Worm (Caenorhabditis elegans) whole organism, mixed stage, embryonic: Measurements from ENCODE around the gene lim-6.

ENCODE experiments used
- M03D4.4 ChIP-seq: sonication (generic microtip); optimal IDR thresholded peaks from 2 replicates; lab custom pipeline; 2017; ENCODE audit warnings: mild to moderate bottlenecking, missing genetic modification characterization, missing compliant biosample characterization
- blmp-1 ChIP-seq: fragments of 150-350 bp; optimal IDR thresholded peaks from 2 replicates; lab custom pipeline; 2014; ENCODE audit warnings: missing biosample characterization, missing genetic modification characterization
- ceh-83 ChIP-seq: fragments of 200-800 bp; sonication (Bioruptor generic); optimal IDR thresholded peaks from 2 replicates; lab custom pipeline; 2018; ENCODE audit warnings: mild to moderate bottlenecking, missing genetic modification characterization, missing compliant biosample characterization
- ces-1 ChIP-seq: fragments of 150-350 bp; optimal IDR thresholded peaks from 2 replicates; lab custom pipeline; 2014; ENCODE audit warnings: missing biosample characterization, missing genetic modification reagents, missing genetic modification characterization
- cnd-1 ChIP-seq: fragments of 200-800 bp; sonication (Bioruptor generic); optimal IDR thresholded peaks from 2 replicates; lab custom pipeline; 2018; ENCODE audit warnings: mild to moderate bottlenecking, missing genetic modification characterization, missing compliant biosample characterization
- drap-1 ChIP-seq: fragments of 200-800 bp; sonication (Bioruptor generic); optimal IDR thresholded peaks from 3 replicates; lab custom pipeline; 2018; ENCODE audit warnings: mild to moderate bottlenecking, missing genetic modification characterization, missing compliant biosample characterization
- elt-1 ChIP-seq: sonication (generic microtip); optimal IDR thresholded peaks from 2 replicates; lab custom pipeline; 2017; ENCODE audit warnings: missing genetic modification characterization, mild to moderate bottlenecking, missing compliant biosample characterization, antibody characterized with exemption, moderate library complexity, borderline replicate concordance; ENCODE audit not compliant: insufficient read depth
- flh-1 ChIP-seq: fragments of 200-800 bp; sonication (Bioruptor generic); optimal IDR thresholded peaks from 2 replicates; lab custom pipeline; 2018; ENCODE audit warnings: mild to moderate bottlenecking, missing genetic modification characterization, moderate library complexity, missing compliant biosample characterization
- ham-2 ChIP-seq: fragments of 200-800 bp; sonication (Bioruptor generic); optimal IDR thresholded peaks from 2 replicates; lab custom pipeline; 2018; ENCODE audit warnings: mild to moderate bottlenecking, missing genetic modification characterization, missing compliant biosample characterization
- hlh-1 ChIP-seq: fragments of 150-350 bp; optimal IDR thresholded peaks from 2 replicates; lab custom pipeline; 2014; ENCODE audit warnings: missing biosample characterization, missing genetic modification reagents, missing genetic modification characterization
- lin-13 ChIP-seq: fragments of 150-350 bp; optimal IDR thresholded peaks from 2 replicates; lab custom pipeline; 2014; ENCODE audit warnings: missing biosample characterization, missing genetic modification characterization
- lsy-2 ChIP-seq: fragments of 150-350 bp; optimal IDR thresholded peaks from 2 replicates; lab custom pipeline; 2014; ENCODE audit warnings: missing biosample characterization, missing genetic modification characterization
- mab-5 ChIP-seq: fragments of 150-350 bp; optimal IDR thresholded peaks from 2 replicates; lab custom pipeline; 2014; ENCODE audit warnings: missing biosample characterization, missing genetic modification characterization
- mls-2 ChIP-seq: sonication (generic microtip); optimal IDR thresholded peaks from 2 replicates; lab custom pipeline; 2016; ENCODE audit warnings: mild to moderate bottlenecking, missing genetic modification characterization, moderate library complexity, missing compliant biosample characterization
- nhr-12 ChIP-seq: fragments of 150-350 bp; optimal IDR thresholded peaks from 2 replicates; lab custom pipeline; 2014; ENCODE audit warnings: missing biosample characterization, missing genetic modification characterization
- nhr-2 ChIP-seq: fragments of 150-350 bp; optimal IDR thresholded peaks from 2 replicates; lab custom pipeline; 2014; ENCODE audit warnings: missing biosample characterization, missing genetic modification characterization
- nhr-237 ChIP-seq: fragments of 150-350 bp; optimal IDR thresholded peaks from 2 replicates; lab custom pipeline; 2014; ENCODE audit warnings: missing biosample characterization, missing genetic modification characterization
- nhr-28 ChIP-seq: fragments of 150-350 bp; optimal IDR thresholded peaks from 2 replicates; lab custom pipeline; 2014; ENCODE audit warnings: missing biosample characterization, missing genetic modification characterization
- nhr-76 ChIP-seq: sonication (generic microtip); optimal IDR thresholded peaks from 2 replicates; lab custom pipeline; 2017; ENCODE audit warnings: missing biosample characterization, missing genetic modification characterization
- pha-4 ChIP-seq: fragments of 150-350 bp; optimal IDR thresholded peaks from 2 replicates; lab custom pipeline; 2018; ENCODE audit warnings: missing biosample characterization, missing genetic modification reagents, missing genetic modification characterization
- sem-2 ChIP-seq: fragments of 200-800 bp; sonication (Bioruptor generic); optimal IDR thresholded peaks from 2 replicates; lab custom pipeline; 2018; ENCODE audit warnings: mild to moderate bottlenecking, missing genetic modification characterization, missing compliant biosample characterization
- snpc-4 ChIP-seq: fragments of 150-350 bp; optimal IDR thresholded peaks from 2 replicates; lab custom pipeline; 2014; ENCODE audit warnings: missing biosample characterization, missing genetic modification characterization
- sptf-1 ChIP-seq: sonication (generic microtip); optimal IDR thresholded peaks from 2 replicates; lab custom pipeline; 2017; ENCODE audit warnings: mild to moderate bottlenecking, missing genetic modification characterization, moderate library complexity, missing compliant biosample characterization
- tbx-8 ChIP-seq: fragments of 200-800 bp; sonication (Bioruptor generic); optimal IDR thresholded peaks from 2 replicates; lab custom pipeline; 2018; ENCODE audit warnings: mild to moderate bottlenecking, missing genetic modification characterization, moderate library complexity, missing compliant biosample characterization
- unc-120 ChIP-seq: sonication (generic microtip); optimal IDR thresholded peaks from 2 replicates; lab custom pipeline; 2017; ENCODE audit warnings: missing genetic modification characterization, missing compliant biosample characterization; ENCODE audit not compliant: poor library complexity, severe bottlenecking
- unc-39 ChIP-seq: fragments of 150-350 bp; optimal IDR thresholded peaks from 2 replicates; lab custom pipeline; 2014; ENCODE audit warnings: missing biosample characterization, missing genetic modification characterization
- unc-62 ChIP-seq: fragments of 150-350 bp; optimal IDR thresholded peaks from 2 replicates; lab custom pipeline; 2014; ENCODE audit warnings: missing biosample characterization, missing genetic modification reagents, missing genetic modification characterization
- zip-8 ChIP-seq: fragments of 150-350 bp; optimal IDR thresholded peaks from 2 replicates; lab custom pipeline; 2014; ENCODE audit warnings: missing biosample characterization, missing genetic modification characterization
- ztf-11 ChIP-seq: fragments of 150-350 bp; optimal IDR thresholded peaks from 2 replicates; lab custom pipeline; 2014; ENCODE audit warnings: missing biosample characterization, missing genetic modification characterization

lim-6 gene

ce11 chrX:1038347-1038746 is 33.9 kb upstream of the lim-6 start, which contains the start of gene F55A4.7:
TSS of gene F55A4.7 (minus strand) at chrX:1038447.
- no peak for TF ChIP-seq unc-120
- TF ChIP-seq nhr-237 (tag; lab: Kevin White, UChicago) = no peak
- no peak for TF ChIP-seq pha-4 (tag; lab: Kevin White, UChicago)
- no peak for TF ChIP-seq elt-1 (tag; lab: Kevin White, UChicago)
- no peak for TF ChIP-seq hlh-1 (tag; lab: Kevin White, UChicago)
- TF ChIP-seq mls-2 = no peak
- TF ChIP-seq mab-5 (tag; lab: Kevin White, UChicago) = no peak
- no peak for TF ChIP-seq ces-1 (GFP tag; lab: Kevin White, UChicago)
- no peak for TF ChIP-seq zip-8
- TF ChIP-seq sptf-1 = no peak
- TF ChIP-seq lsy-2 (tag; lab: Kevin White, UChicago) = no peak
- TF ChIP-seq snpc-4 (tag; lab: Kevin White, UChicago) = no peak
- TF ChIP-seq nhr-12 (tag; lab: Kevin White, UChicago) = no peak
- TF ChIP-seq ham-2 (GFP tag; lab: Kevin White, UChicago) = no peak
- TF ChIP-seq nhr-76 (tag; lab: Kevin White, UChicago) = no peak

- TF ChIP-seq lin-13 (no peak), elt-1 (tag; lab: Kevin White, UChicago) (no peak), nhr-237 (tag; lab: Kevin White, UChicago) (no peak), unc-120 (no peak), sptf-1 (no peak), cnd-1 (tag; lab: Kevin White, UChicago) (no peak), tbx-8 (GFP tag; lab: Kevin White, UChicago) (no peak), ces-1 (GFP tag; lab: Kevin White, UChicago) (no peak), lsy-2 (tag; lab: Kevin White, UChicago) (no peak), drap-1 (GFP tag; lab: Kevin White, UChicago) (no peak)
Observed at ce11 chrX:1044327-1044726, 27.9 kb upstream of the lim-6 start.

DNA sequence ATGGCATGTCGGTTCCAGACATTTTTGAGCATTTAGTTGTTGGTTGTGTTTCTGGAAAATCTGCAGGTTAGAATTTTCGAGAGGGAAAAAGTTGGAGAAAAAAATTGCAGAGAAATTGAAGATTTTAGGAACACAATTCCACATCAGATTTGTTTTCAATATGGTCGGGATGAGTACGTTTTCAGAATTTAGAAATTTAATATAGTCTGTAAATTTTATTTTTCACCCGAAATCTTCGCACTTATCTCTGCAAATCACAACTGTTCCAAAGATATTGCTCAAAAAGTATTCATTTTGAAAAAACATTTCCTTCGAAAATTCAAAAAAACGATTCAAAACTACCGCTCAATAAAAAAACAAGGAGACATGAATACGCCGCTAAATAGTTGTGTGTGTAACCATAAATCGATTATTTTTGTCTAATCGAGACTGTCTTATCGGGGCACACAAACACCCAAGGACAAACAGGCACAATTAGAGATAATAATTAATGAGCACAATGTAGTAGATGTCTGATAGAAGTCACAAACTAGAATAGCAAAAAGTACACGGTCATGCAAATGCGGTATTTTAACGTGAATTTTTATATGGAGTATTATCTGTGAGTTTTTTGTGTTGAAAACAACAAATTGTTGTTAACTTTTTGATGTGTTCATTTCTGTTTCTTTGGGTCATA is 26.0 kb upstream of the lim-6 start, which contains the start of gene vpat-1:
TSS of gene vpat-1 (minus strand) at position 51 of the 676 bp plus-strand sequence.
- no peak for TF ChIP-seq flh-1 (GFP tag; lab: Kevin White, UChicago)
- TF ChIP-seq ztf-11 (tag; lab: Kevin White, UChicago) = no peak
- no peak for TF ChIP-seq snpc-4 (tag; lab: Kevin White, UChicago)
- TF ChIP-seq nhr-2 (tag; lab: Kevin White, UChicago) = no peak
- no peak for TF ChIP-seq hlh-1 (tag; lab: Kevin White, UChicago)
- TF ChIP-seq ham-2 (GFP tag; lab: Kevin White, UChicago) = no peak
- TF ChIP-seq lin-13 = no peak
- no peak for TF ChIP-seq ces-1 (GFP tag; lab: Kevin White, UChicago)
- TF ChIP-seq unc-39 (tag; lab: Kevin White, UChicago) = no peak
- no peak for TF ChIP-seq cnd-1 (tag; lab: Kevin White, UChicago)
- no peak for TF ChIP-seq sem-2
- TF ChIP-seq nhr-76 (tag; lab: Kevin White, UChicago) = no peak
- TF ChIP-seq M03D4.4 (tag; lab: Kevin White, UChicago) = no peak
- TF ChIP-seq lsy-2 (tag; lab: Kevin White, UChicago) = no peak

ce11 chrX:1051041-1051440 is 21.2 kb upstream of the lim-6 start:
- TF ChIP-seq lin-13 (no peak), unc-62 (GFP tag; lab: Kevin White, UChicago) (peak; percentile 79), nhr-76 (tag; lab: Kevin White, UChicago) (no peak), ces-1 (GFP tag; lab: Kevin White, UChicago) (no peak), unc-120 (peak; percentile 1)

ce11 chrX:1052960-1053359 is 19.3 kb upstream of the lim-6 start:
- TF ChIP-seq mab-5 (tag; lab: Kevin White, UChicago) = no peak
- no peak for TF ChIP-seq pha-4 (tag; lab: Kevin White, UChicago)
- no peak for TF ChIP-seq nhr-2 (tag; lab: Kevin White, UChicago)
- TF ChIP-seq drap-1 (GFP tag; lab: Kevin White, UChicago) = no peak
- no peak for TF ChIP-seq nhr-28 (tag; lab: Kevin White, UChicago)
- TF ChIP-seq ztf-11 (tag; lab: Kevin White, UChicago) = no peak
- TF ChIP-seq tbx-8 (GFP tag; lab: Kevin White, UChicago) = no peak
- no peak for TF ChIP-seq blmp-1 (tag; lab: Kevin White, UChicago)
- no peak for TF ChIP-seq lsy-2 (tag; lab: Kevin White, UChicago)
- TF ChIP-seq sptf-1 = no peak
- TF ChIP-seq ceh-83 (GFP tag; lab: Kevin White, UChicago) = no peak
- no peak for TF ChIP-seq nhr-76 (tag; lab: Kevin White, UChicago)
- no peak for TF ChIP-seq sem-2
- no peak for TF ChIP-seq elt-1 (tag; lab: Kevin White, UChicago)
